Worm (Caenorhabditis elegans) whole organism, L1 larva: Measurements from ENCODE around the gene str-82.

Experiments used
- C16A3.4 ChIP-seq: fragments of 150-350 bp; optimal IDR thresholded peaks from 2 replicates; lab custom pipeline; 2014; ENCODE audit warnings: missing biosample characterization, missing genetic modification characterization
- aha-1 ChIP-seq: fragments of 150-350 bp; optimal IDR thresholded peaks from 2 replicates; lab custom pipeline; 2014; ENCODE audit warnings: missing biosample characterization, missing genetic modification characterization
- alr-1 ChIP-seq: fragments of 200-800 bp; sonication (Bioruptor generic); optimal IDR thresholded peaks from 2 replicates; lab custom pipeline; 2018; ENCODE audit warnings: borderline replicate concordance, mild to moderate bottlenecking, missing genetic modification characterization, missing compliant biosample characterization
- aly-2 ChIP-seq: fragments of 150-350 bp; optimal IDR thresholded peaks from 2 replicates; lab custom pipeline; 2014; ENCODE audit warnings: missing biosample characterization, missing genetic modification characterization
- ceh-63 ChIP-seq: fragments of 200-800 bp; sonication (Bioruptor generic); optimal IDR thresholded peaks from 2 replicates; lab custom pipeline; 2018; ENCODE audit warnings: mild to moderate bottlenecking, missing genetic modification characterization, missing compliant biosample characterization
- efl-1 ChIP-seq, 4 experiments: fragments of 150-350 bp; optimal IDR thresholded peaks in 3 of 4; peaks in 1 of 4; 1 replicate in 1 of 4; 2 replicates in 3 of 4; lab custom pipeline; 2014; ENCODE audit warnings: missing biosample characterization in 2 of 4, missing genetic modification characterization in 2 of 4, missing genetic modification reagents in 2 of 4
- efl-3 ChIP-seq: fragments of 200-800 bp; sonication (Bioruptor generic); optimal IDR thresholded peaks from 2 replicates; lab custom pipeline; 2018; ENCODE audit warnings: mild to moderate bottlenecking, missing genetic modification characterization, missing compliant biosample characterization
- egl-13 ChIP-seq: sonication (generic microtip); optimal IDR thresholded peaks from 2 replicates; lab custom pipeline; 2016; ENCODE audit warnings: missing genotype, missing genetic modification reagents, missing genetic modification characterization, missing compliant biosample characterization
- elt-2 ChIP-seq: sonication (generic microtip); optimal IDR thresholded peaks from 2 replicates; lab custom pipeline; 2016; ENCODE audit warnings: missing genetic modification characterization, mild to moderate bottlenecking, inconsistent platforms, missing compliant biosample characterization, missing genetic modification reagents
- elt-3 ChIP-seq, 6 experiments: fragments of 150-350 bp in 1 of 6; sonication (generic microtip); optimal IDR thresholded peaks; 2 replicates each; lab custom pipeline; 2017 to 2018; ENCODE audit warnings: missing biosample characterization in 6 of 6, missing genetic modification characterization in 6 of 6, inconsistent platforms in 1 of 6
- fkh-4 ChIP-seq: sonication (generic microtip); optimal IDR thresholded peaks from 2 replicates; lab custom pipeline; 2016; ENCODE audit warnings: missing compliant biosample characterization, missing genetic modification characterization, borderline replicate concordance
- fos-1 ChIP-seq: fragments of 150-350 bp; optimal IDR thresholded peaks from 2 replicates; lab custom pipeline; 2014; ENCODE audit warnings: missing biosample characterization, missing genetic modification characterization
- hlh-17 ChIP-seq: fragments of 200-800 bp; sonication (Bioruptor generic); optimal IDR thresholded peaks from 2 replicates; lab custom pipeline; 2018; ENCODE audit warnings: missing genetic modification characterization, mild to moderate bottlenecking, missing compliant biosample characterization, moderate library complexity, borderline replicate concordance
- hpl-2 ChIP-seq: fragments of 150-350 bp; optimal IDR thresholded peaks from 2 replicates; lab custom pipeline; 2014; ENCODE audit warnings: missing biosample characterization, missing genetic modification reagents, missing genetic modification characterization
- irx-1 ChIP-seq: sonication (generic microtip); optimal IDR thresholded peaks from 2 replicates; lab custom pipeline; 2016; ENCODE audit warnings: missing genetic modification characterization, missing compliant biosample characterization
- isw-1 ChIP-seq: fragments of 200-800 bp; sonication (Bioruptor generic); IDR thresholded peaks from 2 replicates; pipeline ENCODE4 v1.3.6; 2022; ENCODE audit warnings: missing genetic modification characterization, missing compliant biosample characterization
- lin-35 ChIP-seq, 2 experiments: fragments of 150-350 bp; optimal IDR thresholded peaks; 2 replicates each; lab custom pipeline; 2014; ENCODE audit warnings: missing biosample characterization in 2 of 2, missing genetic modification characterization in 2 of 2, missing genetic modification reagents in 2 of 2
- lir-3 ChIP-seq: sonication (generic microtip); optimal IDR thresholded peaks from 2 replicates; lab custom pipeline; 2016; ENCODE audit warnings: mild to moderate bottlenecking, missing genetic modification characterization, moderate library complexity, missing compliant biosample characterization; ENCODE audit not compliant: poor library complexity
- mdl-1 ChIP-seq, 2 experiments: fragments of 150-350 bp; optimal IDR thresholded peaks; 2 replicates each; lab custom pipeline; 2014 to 2017; ENCODE audit warnings: missing biosample characterization in 2 of 2, missing genetic modification characterization in 2 of 2, inconsistent platforms in 1 of 2
- mef-2 ChIP-seq: fragments of 150-350 bp; optimal IDR thresholded peaks from 2 replicates; lab custom pipeline; 2014; ENCODE audit warnings: missing biosample characterization, missing genetic modification characterization
- nhr-19 ChIP-seq: fragments of 200-800 bp; sonication (Bioruptor generic); conservative IDR thresholded peaks from 2 replicates; pipeline ENCODE4 v1.3.6; 2022; ENCODE audit warnings: missing genetic modification characterization, missing compliant biosample characterization
- nhr-20 ChIP-seq: sonication (generic microtip); optimal IDR thresholded peaks from 2 replicates; lab custom pipeline; 2016; ENCODE audit warnings: mild to moderate bottlenecking, missing genetic modification characterization, missing compliant biosample characterization
- nhr-237 ChIP-seq: fragments of 150-350 bp; optimal IDR thresholded peaks from 2 replicates; lab custom pipeline; 2014; ENCODE audit warnings: missing biosample characterization, missing genetic modification characterization
- nhr-71 ChIP-seq: sonication (generic microtip); optimal IDR thresholded peaks from 2 replicates; lab custom pipeline; 2016; ENCODE audit warnings: mild to moderate bottlenecking, missing genetic modification characterization, moderate library complexity, missing compliant biosample characterization
- nhr-77 ChIP-seq: fragments of 150-350 bp; optimal IDR thresholded peaks from 2 replicates; lab custom pipeline; 2014; ENCODE audit warnings: missing biosample characterization, missing genetic modification characterization
- nhr-85 ChIP-seq: sonication (generic microtip); peaks from one replicate; lab custom pipeline; 2016; ENCODE audit warnings: missing genetic modification characterization, inconsistent platforms, missing compliant biosample characterization
- nhr-90 ChIP-seq: sonication (generic microtip); optimal IDR thresholded peaks from 2 replicates; lab custom pipeline; 2016; ENCODE audit warnings: mild to moderate bottlenecking, missing genetic modification characterization, missing compliant biosample characterization; ENCODE audit not compliant: poor library complexity
- pag-3 ChIP-seq: sonication (generic microtip); optimal IDR thresholded peaks from 2 replicates; lab custom pipeline; 2017; ENCODE audit warnings: missing genetic modification characterization, mild to moderate bottlenecking, missing compliant biosample characterization, antibody characterized with exemption, borderline replicate concordance; ENCODE audit not compliant: insufficient read depth
- pqm-1 ChIP-seq: sonication (generic microtip); optimal IDR thresholded peaks from 3 replicates; lab custom pipeline; 2017; ENCODE audit warnings: missing biosample characterization, missing genetic modification characterization
- sptf-1 ChIP-seq: fragments of 150-350 bp; optimal IDR thresholded peaks from 2 replicates; lab custom pipeline; 2014; ENCODE audit warnings: missing biosample characterization, missing genetic modification characterization
- tlp-1 ChIP-seq: fragments of 150-350 bp; optimal IDR thresholded peaks from 2 replicates; lab custom pipeline; 2014; ENCODE audit warnings: missing biosample characterization, missing genetic modification characterization
- unc-30 ChIP-seq: sonication (generic microtip); optimal IDR thresholded peaks from 2 replicates; lab custom pipeline; 2017; ENCODE audit warnings: missing biosample characterization, missing genetic modification characterization
- unc-98 ChIP-seq: fragments of 200-800 bp; sonication (Bioruptor generic); IDR thresholded peaks from 2 replicates; pipeline ENCODE4 v1.3.6; 2022; ENCODE audit warnings: missing genetic modification characterization, missing compliant biosample characterization
- vab-15 ChIP-seq: sonication (generic microtip); optimal IDR thresholded peaks from 2 replicates; lab custom pipeline; 2017; ENCODE audit warnings: missing genotype, mild to moderate bottlenecking, missing genetic modification characterization, missing compliant biosample characterization
- zip-4 ChIP-seq: fragments of 200-800 bp; sonication (Bioruptor generic); optimal IDR thresholded peaks from 2 replicates; lab custom pipeline; 2018; ENCODE audit warnings: mild to moderate bottlenecking, missing genetic modification characterization, moderate library complexity, missing compliant biosample characterization
- ztf-4 ChIP-seq: fragments of 150-350 bp; optimal IDR thresholded peaks from 2 replicates; lab custom pipeline; 2014; ENCODE audit warnings: missing biosample characterization, missing genetic modification characterization

The str-82 gene

DNA sequence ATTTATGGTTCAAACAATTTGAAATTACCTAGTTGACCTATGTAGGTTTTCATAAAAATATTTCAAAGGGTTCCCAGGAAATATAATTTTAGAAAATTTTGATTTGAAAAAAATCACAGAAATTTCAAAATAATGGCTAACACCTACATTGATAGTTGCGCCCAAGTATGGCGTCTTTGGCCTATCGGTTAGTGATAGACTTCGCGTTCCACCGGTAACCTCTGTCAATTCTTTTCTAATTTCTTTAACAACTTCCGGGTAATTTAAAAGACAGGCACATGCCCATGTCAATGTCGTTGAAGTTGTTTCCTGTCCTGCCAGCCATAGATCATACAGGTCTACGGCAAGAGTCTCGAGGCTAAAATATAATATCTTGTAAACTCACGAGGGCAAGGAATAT lies 5.5 kb upstream of the str-82 start:
- TF ChIP-seq zip-4 (GFP tag; lab: Kevin White, UChicago) (no peak), fkh-4 (tag; lab: Kevin White, UChicago) (no peak), unc-30 (tag; lab: Kevin White, UChicago) (no peak), nhr-19 (GFP tag; lab: Robert Waterston, UW) (no peak), hpl-2 (no peak)

DNA sequence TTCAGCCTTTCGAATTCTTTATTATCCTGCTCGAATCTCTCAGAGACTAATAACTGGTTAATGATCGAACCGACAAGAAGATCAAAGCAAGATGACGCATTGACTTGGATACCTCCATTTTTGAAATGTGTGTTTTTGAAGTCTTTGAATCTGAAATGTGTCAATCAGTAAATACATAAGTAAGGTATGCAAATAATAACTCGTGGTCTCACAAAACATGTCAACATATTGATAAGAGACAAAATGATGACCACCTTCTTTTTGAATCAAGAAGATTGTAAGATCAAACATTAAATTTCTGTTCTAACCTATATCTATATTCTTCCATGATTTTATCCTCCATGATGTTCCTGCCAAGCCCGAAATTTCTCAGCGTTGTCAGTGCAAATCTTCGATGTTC lies 4.8 kb upstream of the str-82 start:
- TF ChIP-seq pag-3 (tag; lab: Kevin White, UChicago) (no peak), vab-15 (tag; lab: Kevin White, UChicago) (no peak), lin-35 (GFP tag; optimal IDR thresholded peaks at IDR 0.05; lab: Kevin White, UChicago) (peak in 1 of 2 experiments; percentile 2), pqm-1 (tag; lab: Kevin White, UChicago) (no peak), nhr-20 (tag; lab: Kevin White, UChicago) (peak; percentile 44), unc-98 (GFP tag; lab: Robert Waterston, UW) (no peak), isw-1 (GFP tag; lab: Robert Waterston, UW) (no peak), nhr-77 (no peak), tlp-1 (tag; lab: Kevin White, UChicago) (no peak), fos-1 (tag; lab: Kevin White, UChicago) (no peak), elt-2 (peak; percentile 50)

DNA sequence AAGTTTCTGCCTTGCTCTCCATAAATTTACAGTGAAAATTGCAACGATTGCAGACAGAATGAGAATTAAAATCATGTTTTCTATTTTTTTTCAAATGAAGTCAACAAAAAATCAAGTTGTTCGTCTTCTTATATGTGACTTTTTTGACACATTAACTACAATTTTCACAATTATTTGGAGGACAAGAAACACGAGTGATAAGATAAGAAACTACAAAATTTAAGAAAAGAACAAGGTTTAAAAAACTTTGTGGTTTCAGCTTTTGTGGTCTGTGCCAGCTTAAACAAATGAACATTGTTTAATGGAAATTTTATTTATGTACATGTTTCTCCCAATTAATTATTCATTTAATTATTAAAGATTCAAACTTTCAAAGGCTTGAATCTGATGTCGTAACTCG lies 4.1 kb upstream of the str-82 start, which contains the start of gene cyp-34A9:
Gene cyp-34A9, minus strand, starts transcription at position 131 of the 400 bp plus-strand sequence.
- TF ChIP-seq aly-2 (tag; lab: Kevin White, UChicago) = no peak
- TF ChIP-seq pag-3 (tag; lab: Kevin White, UChicago) = no peak
- peak; percentile 69 for TF ChIP-seq nhr-20 (tag; lab: Kevin White, UChicago)
- no peak for TF ChIP-seq mef-2
- peak in 1 of 2 experiments; percentile 14 for TF ChIP-seq lin-35 (GFP tag; optimal IDR thresholded peaks at IDR 0.05; lab: Kevin White, UChicago)
- peak; percentile 66 for TF ChIP-seq elt-2
- no peak for TF ChIP-seq efl-3
- peak; percentile 8 for TF ChIP-seq nhr-90 (tag; lab: Kevin White, UChicago)
- peak; percentile 4 for TF ChIP-seq nhr-85 (tag; lab: Kevin White, UChicago)
- peak in 4 of 6 experiments; percentile 3 to 65 (median 30) for TF ChIP-seq elt-3 (tag; optimal IDR thresholded peaks at IDR 0.05; lab: Kevin White, UChicago)
- no peak for TF ChIP-seq ztf-4 (tag; lab: Kevin White, UChicago)
- peak; percentile 13 for TF ChIP-seq nhr-71 (tag; lab: Kevin White, UChicago)

DNA sequence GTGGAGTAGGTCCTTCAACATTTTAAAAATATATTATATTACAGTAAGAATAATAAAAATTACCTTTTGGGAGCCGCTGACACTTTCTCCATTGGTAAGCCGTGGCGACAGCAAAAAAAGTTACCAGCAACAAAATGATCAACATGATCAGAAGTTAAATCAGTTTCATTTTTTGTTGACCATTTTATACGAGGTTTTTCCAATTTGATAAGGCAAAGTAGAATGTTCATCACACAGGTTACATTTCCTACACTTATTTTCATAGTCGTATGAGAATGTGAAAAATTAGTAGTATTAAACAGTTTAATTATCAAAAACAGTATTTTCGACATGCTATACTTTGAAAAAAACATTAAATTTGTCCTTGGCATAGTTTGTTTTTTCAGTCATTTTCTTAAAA lies 1.6 kb upstream of the str-82 start, which contains the start of gene cyp-34A10:
Gene cyp-34A10, minus strand, starts transcription at position 146 of the 400 bp plus-strand sequence.
- TF ChIP-seq egl-13 (tag; lab: Kevin White, UChicago) (no peak), aha-1 (tag; lab: Kevin White, UChicago) (no peak), nhr-237 (tag; lab: Kevin White, UChicago) (no peak), mdl-1 (tag; optimal IDR thresholded peaks at IDR 0.05; lab: Kevin White, UChicago) (no peak)

DNA sequence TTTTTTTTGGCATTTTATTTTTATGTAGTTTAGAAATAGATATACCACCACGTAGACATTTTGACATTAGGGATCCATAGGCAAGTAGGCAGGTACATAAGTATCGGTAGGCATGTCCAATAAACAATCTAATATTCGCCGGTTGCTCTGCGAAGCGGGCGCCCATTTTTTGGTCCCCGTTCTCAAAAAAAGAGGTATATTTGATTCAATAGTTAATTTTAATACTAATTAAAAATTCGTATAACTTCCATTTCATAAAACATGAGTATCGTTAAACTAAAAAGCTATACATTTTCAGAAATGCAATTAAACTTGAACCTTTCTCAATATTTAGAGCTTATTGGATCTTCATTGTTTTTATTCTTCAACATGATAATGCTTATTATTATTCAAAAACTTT lies 2.5 kb downstream of the str-82 start, which contains the start of gene str-83:
Gene str-83, plus strand, starts transcription at position 301 of the 400 bp plus-strand sequence.
- TF ChIP-seq hlh-17 (GFP tag; lab: Kevin White, UChicago) = no peak
- TF ChIP-seq C16A3.4 (tag; lab: Kevin White, UChicago) = no peak
- TF ChIP-seq pqm-1 (tag; lab: Kevin White, UChicago) = no peak
- TF ChIP-seq efl-1 (optimal IDR thresholded peaks at IDR 0.05; lab: Kevin White, UChicago) = no peak
- TF ChIP-seq efl-1 (GFP tag; optimal IDR thresholded peaks at IDR 0.05 in 1 of 2; lab: Kevin White, UChicago) = no peak
- no peak for TF ChIP-seq lir-3 (tag; lab: Kevin White, UChicago)
- no peak for TF ChIP-seq ztf-4 (tag; lab: Kevin White, UChicago)
- no peak for TF ChIP-seq sptf-1 (tag; lab: Kevin White, UChicago)
- TF ChIP-seq ceh-63 (GFP tag; lab: Kevin White, UChicago) = no peak
- TF ChIP-seq nhr-90 (tag; lab: Kevin White, UChicago) = no peak
- no peak for TF ChIP-seq pag-3 (tag; lab: Kevin White, UChicago)
- no peak for TF ChIP-seq alr-1
- no peak for TF ChIP-seq irx-1 (tag; lab: Kevin White, UChicago)
